Fruit fly (Drosophila melanogaster): ENCODE results near the gene pico.

pico gene

DNA sequence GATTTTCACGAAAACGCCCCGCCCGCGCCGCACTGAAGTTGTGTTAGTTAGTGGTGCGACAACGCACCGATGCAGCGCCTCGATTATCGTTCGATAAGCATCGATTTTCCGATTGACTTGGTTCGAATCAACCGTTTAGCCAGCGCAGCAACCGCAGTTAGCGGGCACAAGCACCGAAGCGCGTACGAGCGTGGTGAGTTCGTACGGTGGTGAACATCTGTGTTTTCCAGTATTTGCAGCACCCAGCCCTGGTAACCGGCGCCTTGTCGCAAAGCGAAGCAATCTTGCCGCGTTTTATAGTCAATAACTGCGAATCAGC, at the start of gene pico, which contains the start of gene Nup205:
pico (minus strand) TSS at position 71 of the 319 bp plus-strand sequence.
Nup205 (plus strand) TSS at position 226 of the 319 bp plus-strand sequence.
- no peak for TF ChIP-seq ttk (optimal IDR thresholded peaks at IDR 0.05)

DNA sequence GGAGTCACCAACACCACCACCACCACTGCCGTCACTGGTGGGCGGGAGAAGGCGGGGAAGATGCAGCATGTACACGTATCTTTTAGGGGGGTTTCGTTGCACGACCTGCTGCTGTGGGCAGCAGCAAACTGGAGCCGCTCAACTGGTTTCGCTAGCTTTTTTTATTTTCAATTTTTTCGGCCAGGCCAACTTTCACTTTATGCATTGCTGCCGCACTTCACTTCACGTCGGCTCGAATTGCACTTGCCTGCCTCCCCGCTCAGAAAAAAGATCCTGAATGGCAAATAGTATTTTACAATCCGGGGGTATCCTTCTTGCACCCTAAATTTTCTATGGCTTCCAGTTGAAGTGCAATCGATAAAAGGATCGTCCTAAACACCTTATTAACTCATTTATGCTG, 48.1 kb upstream of the pico start:
- no peak for TF ChIP-seq h (optimal IDR thresholded peaks at IDR 0.05)
- TF ChIP-seq Myc (optimal IDR thresholded peaks at IDR 0.05), result no peak
- TF ChIP-seq insv (optimal IDR thresholded peaks at IDR 0.05), result no peak
- no peak for TF ChIP-seq ttk (optimal IDR thresholded peaks at IDR 0.05)

DNA sequence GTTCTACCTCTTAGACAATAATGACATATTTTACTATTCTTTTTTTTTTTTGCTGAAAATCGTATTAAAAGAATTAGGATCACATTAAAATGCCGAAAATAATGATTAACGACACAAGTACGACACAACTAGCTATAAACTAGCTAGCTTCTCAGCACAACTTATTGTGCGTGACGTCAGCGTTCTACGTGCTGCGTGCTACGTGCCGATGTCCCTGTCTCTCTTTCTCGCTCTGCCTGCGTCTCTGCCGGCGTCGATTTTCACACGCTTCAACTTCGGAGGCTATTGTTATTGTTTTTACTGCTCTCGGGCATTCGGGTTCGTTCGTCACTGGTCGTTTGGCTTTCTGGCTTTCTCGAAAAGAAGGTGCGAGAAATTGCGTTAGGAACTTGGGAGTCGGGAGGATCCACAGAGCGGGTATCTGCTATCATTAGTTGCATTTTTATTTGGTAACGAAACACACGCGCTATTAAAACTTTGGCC, 46.2 kb upstream of the pico start:
- TF ChIP-seq Sin3A (optimal IDR thresholded peaks at IDR 0.05) (no peak), h (optimal IDR thresholded peaks at IDR 0.05) (no peak), ttk (optimal IDR thresholded peaks at IDR 0.05) (no peak), psq (optimal IDR thresholded peaks at IDR 0.05) (no peak), insv (optimal IDR thresholded peaks at IDR 0.05) (no peak), Myc (optimal IDR thresholded peaks at IDR 0.05) (no peak)

DNA sequence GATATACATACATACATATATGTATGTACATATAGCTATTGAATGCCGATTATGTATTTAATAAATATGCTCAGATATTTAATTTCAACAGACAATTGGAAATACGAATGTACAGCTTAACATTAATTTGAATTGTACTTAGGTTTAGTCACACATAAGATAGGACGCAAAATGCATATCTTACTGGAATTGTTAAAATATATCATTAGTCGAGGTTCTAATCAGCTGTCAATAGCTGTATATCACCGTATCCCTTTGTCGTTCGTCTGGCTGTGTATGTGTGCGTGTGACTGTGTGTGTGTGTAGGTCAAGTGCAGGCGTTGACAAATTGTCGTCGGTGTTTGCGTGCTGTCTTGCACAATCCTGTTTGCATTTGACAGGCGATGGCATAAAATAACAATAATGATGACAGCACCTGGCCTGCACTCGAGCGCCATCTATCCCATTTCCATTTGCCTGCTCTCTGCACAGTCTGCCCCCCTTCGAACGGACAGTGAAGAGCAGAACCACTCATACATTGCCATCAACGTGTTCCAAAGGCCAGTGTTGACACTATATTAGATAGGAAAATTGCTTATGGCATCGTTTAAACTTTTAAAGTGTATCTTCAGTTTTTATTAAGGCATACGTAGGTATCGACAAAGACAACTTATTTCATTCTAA, 45.6 kb upstream of the pico start:
- no peak for TF ChIP-seq h (optimal IDR thresholded peaks at IDR 0.05)
- TF ChIP-seq psq (optimal IDR thresholded peaks at IDR 0.05), result no peak
- TF ChIP-seq insv (optimal IDR thresholded peaks at IDR 0.05), result no peak

DNA sequence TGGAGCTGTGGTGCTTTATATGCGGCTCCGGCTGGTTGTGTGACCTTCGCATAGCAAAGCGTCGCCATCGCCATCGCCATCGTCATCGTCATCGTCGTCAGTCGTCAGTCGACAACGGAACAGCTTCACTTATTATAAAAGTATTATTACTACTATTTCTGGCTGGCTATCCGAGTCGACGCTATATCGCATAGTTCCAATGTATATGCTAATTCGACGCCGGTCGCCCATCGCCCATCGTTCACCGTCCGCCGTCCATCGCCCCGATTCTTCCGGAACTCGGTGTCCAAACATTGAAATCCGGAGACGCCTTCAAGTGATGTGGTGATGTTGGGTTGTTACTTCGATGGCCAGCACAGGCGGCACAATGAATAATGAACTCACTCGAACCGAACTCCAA, 40.2 kb upstream of the pico start:
- TF ChIP-seq insv (optimal IDR thresholded peaks at IDR 0.05), result no peak

DNA sequence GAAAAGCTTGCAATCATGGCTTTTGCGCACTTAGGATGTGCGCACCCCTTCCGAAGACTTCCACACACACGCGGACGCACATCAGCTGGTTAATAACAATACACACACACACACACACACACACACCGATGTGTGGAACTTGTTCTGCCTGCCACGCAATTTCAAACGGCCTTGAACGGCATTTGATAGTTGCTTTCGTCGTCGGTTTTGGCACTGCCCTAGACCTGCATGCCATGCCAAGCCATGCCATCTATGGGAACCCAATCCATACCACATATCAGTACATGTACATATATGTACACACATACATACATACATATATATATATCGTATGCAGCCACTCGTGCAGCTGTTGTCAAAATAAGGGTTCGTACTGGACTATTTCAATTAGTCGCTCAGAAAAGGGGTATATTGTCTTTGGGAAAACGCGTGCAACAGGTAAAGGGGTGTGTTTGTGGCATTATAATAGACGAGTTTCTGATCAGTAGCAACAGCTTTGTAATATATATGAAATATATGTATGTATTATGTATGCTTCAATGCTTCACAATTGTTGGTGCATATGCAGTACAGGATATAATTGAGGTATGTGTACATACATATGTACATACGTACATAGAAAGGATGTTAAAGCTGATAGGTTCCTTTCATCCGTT, 38.3 kb upstream of the pico start, which contains the start of gene amn:
amn (minus strand) TSS at position 51 of the 656 bp plus-strand sequence.
- TF ChIP-seq psq (optimal IDR thresholded peaks at IDR 0.05) (no peak), insv (optimal IDR thresholded peaks at IDR 0.05) (no peak), ttk (optimal IDR thresholded peaks at IDR 0.05) (no peak), h (optimal IDR thresholded peaks at IDR 0.05) (no peak), Sin3A (optimal IDR thresholded peaks at IDR 0.05) (no peak), Myc (optimal IDR thresholded peaks at IDR 0.05) (no peak)

DNA sequence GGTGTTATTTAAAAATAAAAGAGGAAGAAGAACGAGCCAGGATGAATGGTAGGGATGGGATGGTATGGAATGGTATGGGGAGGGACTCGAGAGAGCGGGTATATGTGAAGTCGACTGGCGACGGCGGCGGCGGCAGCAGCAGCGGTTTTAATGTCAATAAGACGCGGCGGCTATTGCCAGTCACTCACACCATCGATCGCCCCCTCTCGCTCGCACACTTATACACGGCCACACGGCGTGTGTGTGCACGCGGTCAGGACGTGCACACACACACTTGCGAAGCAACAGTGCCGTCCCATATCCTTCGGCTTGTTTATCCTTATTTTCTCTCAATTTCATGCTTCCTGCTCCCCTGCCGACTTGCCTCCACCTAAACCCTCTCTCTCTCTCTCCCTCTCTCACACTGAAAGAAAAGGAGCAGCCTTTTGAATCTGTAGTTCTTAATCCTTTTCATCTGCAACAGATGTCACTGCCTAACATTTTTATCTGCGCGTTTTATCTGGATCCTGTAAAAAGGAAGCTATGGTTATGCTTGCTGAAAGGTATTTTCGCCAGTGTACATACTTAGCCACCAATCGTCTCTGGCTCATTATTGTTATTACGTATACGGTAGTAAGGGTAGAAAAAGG, 37.4 kb upstream of the pico start:
- no peak for TF ChIP-seq psq (optimal IDR thresholded peaks at IDR 0.05)
- no peak for TF ChIP-seq insv (optimal IDR thresholded peaks at IDR 0.05)
- no peak for TF ChIP-seq Sin3A (optimal IDR thresholded peaks at IDR 0.05)
- no peak for TF ChIP-seq Myc (optimal IDR thresholded peaks at IDR 0.05)
- no peak for TF ChIP-seq h (optimal IDR thresholded peaks at IDR 0.05)

DNA sequence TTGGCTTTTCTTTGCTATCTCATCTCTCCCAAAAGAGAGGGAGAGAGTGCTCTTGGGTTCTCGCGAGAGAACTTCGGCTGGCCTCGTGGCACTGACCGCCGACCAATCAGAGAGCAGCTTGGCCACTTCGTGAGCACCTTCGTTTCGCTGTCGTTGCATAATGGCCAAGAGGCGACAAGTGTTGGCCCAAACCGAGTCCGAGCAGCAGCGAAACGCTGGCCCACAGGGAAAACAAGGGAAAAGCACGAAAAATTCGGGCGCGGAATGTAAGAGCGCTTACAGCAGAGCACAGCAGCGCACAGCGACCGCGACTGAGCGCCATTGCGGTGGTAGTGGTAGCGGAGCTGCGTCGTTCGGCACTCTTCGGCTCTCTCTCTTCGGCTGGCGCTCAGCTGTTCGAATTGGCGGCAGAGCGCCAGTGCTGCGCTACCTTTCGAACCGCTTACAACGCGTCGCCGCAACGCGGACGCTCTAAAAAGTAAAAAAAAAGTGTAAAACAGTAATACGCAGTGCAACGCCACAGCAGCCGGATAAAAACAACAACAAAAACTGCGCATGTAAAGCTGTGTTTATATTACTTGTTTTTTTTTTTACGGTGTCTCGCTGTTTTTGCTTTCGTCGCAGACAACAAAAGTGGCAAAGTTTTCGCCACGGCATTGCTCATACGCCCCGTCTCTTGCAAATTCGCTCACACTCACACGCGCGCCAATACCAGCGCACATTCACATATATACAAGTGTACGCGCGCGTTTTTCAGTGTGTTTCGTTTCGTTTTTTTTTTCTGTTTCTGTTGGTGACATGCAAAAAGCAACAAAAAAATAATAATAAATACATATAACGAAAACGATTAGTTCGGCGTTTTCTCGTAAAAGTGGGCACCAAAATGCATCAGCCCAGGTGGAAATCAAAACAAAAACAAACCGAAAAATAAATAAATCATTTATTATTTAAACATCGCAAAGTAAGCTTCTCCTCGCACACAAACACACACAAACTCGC, 35.4 kb upstream of the pico start:
- TF ChIP-seq insv (optimal IDR thresholded peaks at IDR 0.05), result no peak
- TF ChIP-seq Myc (optimal IDR thresholded peaks at IDR 0.05), result no peak
- TF ChIP-seq h (optimal IDR thresholded peaks at IDR 0.05), result no peak
- TF ChIP-seq psq (optimal IDR thresholded peaks at IDR 0.05), result no peak
- no peak for TF ChIP-seq Sin3A (optimal IDR thresholded peaks at IDR 0.05)
- no peak for TF ChIP-seq ttk (optimal IDR thresholded peaks at IDR 0.05)

DNA sequence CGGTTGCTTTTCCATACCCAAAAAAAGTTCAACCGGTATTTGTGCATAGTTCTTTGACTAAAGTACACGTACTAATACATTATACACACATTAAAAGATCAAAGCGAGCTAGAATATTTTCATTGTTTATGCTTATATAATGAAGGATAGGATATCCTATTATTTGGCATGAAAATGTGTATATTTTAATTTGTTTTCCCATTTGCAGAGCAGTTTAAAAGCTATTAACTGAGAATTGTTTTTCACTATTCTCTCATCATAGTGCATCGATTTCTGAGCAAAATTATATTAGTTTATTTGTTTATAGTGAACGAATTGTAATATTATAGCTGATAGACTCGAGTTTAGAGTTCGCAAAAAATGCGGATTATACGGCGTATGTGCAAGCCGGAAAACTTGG, 34.7 kb upstream of the pico start:
- TF ChIP-seq h (optimal IDR thresholded peaks at IDR 0.05), result no peak
- TF ChIP-seq insv (optimal IDR thresholded peaks at IDR 0.05), result no peak
- no peak for TF ChIP-seq Sin3A (optimal IDR thresholded peaks at IDR 0.05)
- no peak for TF ChIP-seq psq (optimal IDR thresholded peaks at IDR 0.05)
- TF ChIP-seq ttk (optimal IDR thresholded peaks at IDR 0.05), result no peak
- TF ChIP-seq Myc (optimal IDR thresholded peaks at IDR 0.05), result no peak

DNA sequence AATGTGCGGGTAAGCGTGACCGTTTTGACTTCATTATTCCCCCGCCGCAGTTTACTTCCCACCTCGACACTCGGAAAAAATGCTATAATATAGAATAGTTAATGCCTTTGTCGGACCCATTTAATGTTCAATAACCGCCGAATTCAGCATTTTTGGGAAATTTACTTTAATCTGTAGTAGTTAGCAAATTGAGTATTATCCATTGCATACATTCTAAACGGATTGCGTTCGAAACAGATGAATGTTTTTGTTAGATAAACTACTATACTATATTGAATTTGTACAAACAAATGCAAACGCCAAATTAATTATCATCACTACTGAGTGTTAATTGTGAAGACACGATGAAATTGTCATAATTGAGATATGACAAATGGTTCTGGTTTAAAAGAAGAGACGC, 32.3 kb upstream of the pico start:
- TF ChIP-seq Sin3A (optimal IDR thresholded peaks at IDR 0.05), result no peak
- no peak for TF ChIP-seq ttk (optimal IDR thresholded peaks at IDR 0.05)
- TF ChIP-seq insv (optimal IDR thresholded peaks at IDR 0.05), result no peak

DNA sequence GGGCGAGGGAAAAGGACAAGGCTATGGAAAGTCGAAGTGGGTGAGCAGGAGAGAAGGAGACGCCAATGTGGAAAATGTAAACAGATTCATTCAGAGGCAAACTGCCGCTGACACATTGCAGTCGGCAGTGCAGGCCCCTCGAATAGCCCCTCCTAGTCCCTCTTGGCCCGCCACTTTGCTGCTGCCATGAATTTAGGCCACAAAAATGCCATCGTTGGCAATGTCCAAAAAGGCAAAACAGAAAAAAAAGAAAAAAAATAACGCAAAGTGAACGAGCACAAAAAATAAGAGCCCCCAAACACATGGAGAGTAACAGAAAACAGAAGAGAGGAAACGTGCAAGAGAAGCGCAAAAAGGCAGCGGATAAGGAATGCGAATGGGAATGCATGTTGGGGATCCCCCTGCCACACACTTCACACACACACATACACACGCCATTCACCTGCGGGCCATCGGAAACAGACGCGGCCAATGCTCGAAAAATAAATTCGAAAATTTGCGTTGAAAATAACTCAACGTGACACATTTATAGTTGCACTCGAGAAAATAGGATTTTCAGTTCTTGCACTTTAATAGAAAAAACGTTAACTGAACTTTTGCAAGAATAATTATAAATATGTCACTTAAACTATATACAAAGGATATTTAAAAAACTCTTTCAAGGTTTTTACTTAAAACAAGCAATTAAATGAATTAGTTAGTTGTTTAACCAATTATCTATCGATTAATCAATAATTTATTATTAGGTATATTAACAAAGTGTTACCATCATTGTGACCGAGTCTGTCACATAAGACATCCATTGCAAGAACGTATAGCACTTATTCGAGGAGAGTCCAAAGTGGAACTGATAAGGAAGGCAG, 26.7 kb upstream of the pico start:
- TF ChIP-seq Myc (optimal IDR thresholded peaks at IDR 0.05), result no peak
- TF ChIP-seq psq (optimal IDR thresholded peaks at IDR 0.05), result no peak
- no peak for TF ChIP-seq h (optimal IDR thresholded peaks at IDR 0.05)
- TF ChIP-seq ttk (optimal IDR thresholded peaks at IDR 0.05), result no peak
- no peak for TF ChIP-seq Sin3A (optimal IDR thresholded peaks at IDR 0.05)
- no peak for TF ChIP-seq insv (optimal IDR thresholded peaks at IDR 0.05)
